Worm (Caenorhabditis elegans) whole organism, early embryonic: ENCODE results near the gene C14C10.2.

Experiments
- B0310.2 ChIP-seq: sonication (generic microtip); optimal IDR thresholded peaks from 2 replicates; lab custom pipeline; 2016; ENCODE audit warnings: mild to moderate bottlenecking, missing genetic modification characterization, missing compliant biosample characterization
- F13C5.2 ChIP-seq: sonication (generic microtip); optimal IDR thresholded peaks from 2 replicates; lab custom pipeline; 2017; ENCODE audit warnings: mild to moderate bottlenecking, missing genetic modification characterization, inconsistent platforms, missing compliant biosample characterization
- aly-1 ChIP-seq: sonication (generic microtip); optimal IDR thresholded peaks from 2 replicates; lab custom pipeline; 2016; ENCODE audit warnings: missing genetic modification characterization, missing compliant biosample characterization
- ama-1 ChIP-seq: fragments of 150-350 bp; optimal IDR thresholded peaks from 2 replicates; lab custom pipeline; 2014
- ceh-13 ChIP-seq: fragments of 200-800 bp; sonication (Bioruptor generic); optimal IDR thresholded peaks from 2 replicates; lab custom pipeline; 2018; ENCODE audit warnings: mild to moderate bottlenecking, missing genetic modification characterization, missing compliant biosample characterization
- ets-7 ChIP-seq: sonication (generic microtip); optimal IDR thresholded peaks from 2 replicates; lab custom pipeline; 2016; ENCODE audit warnings: missing genotype, missing genetic modification characterization, missing compliant biosample characterization
- hmbx-1 ChIP-seq: sonication (generic microtip); optimal IDR thresholded peaks from 2 replicates; lab custom pipeline; 2016; ENCODE audit warnings: mild to moderate bottlenecking, missing genetic modification characterization, missing compliant biosample characterization
- pes-1 ChIP-seq: fragments of 200-800 bp; sonication (Bioruptor generic); IDR thresholded peaks from 2 replicates; pipeline ENCODE4 v1.3.6; 2022; ENCODE audit warnings: missing genetic modification reagents, missing genetic modification characterization, missing compliant biosample characterization
- tbx-11 ChIP-seq: fragments of 200-800 bp; sonication (Bioruptor generic); IDR thresholded peaks from 2 replicates; pipeline ENCODE4 v1.3.6; 2022; ENCODE audit warnings: missing genetic modification characterization, missing compliant biosample characterization

DNA sequence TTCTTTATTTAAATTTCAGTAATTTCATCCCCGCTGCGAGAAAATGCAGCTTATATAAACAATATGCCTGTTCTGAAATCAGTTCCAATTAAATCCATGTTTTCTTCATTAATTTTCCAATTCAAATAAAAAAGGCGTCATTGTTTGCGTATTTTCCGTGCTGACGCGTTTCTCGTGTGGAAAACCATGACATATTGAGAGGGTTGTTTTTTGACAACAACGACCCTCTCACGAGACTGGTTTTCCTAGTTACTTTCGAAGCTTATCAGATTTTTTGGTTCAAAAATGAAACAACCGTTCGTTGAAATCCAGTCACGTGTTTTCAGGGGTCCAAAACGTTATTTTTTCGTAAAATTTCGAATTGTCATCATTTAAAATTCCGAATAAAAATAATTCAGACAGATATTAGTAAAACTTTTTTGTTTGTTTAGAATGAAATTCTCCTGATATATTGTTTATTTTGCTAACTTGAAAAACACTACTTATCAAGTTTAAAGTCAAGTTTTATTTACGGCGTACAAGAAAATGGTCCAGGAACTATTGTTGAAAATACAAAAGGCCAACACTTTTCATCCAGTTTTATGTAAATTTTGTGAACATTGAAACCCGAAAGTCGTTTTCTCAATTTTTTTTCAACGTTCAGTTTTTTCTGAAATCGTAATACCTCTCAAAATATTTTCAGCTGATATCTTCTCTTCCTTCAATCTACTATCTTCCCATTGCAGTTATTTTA is 7.4 kb upstream of the C14C10.2 start, which contains the start of gene C14C10.5:
- TF ChIP-seq ama-1 = no peak
- no peak for TF ChIP-seq hmbx-1 (tag; lab: Kevin White, UChicago)
- TF ChIP-seq aly-1 = no peak
- TF ChIP-seq pes-1 (GFP tag; lab: Robert Waterston, UW) = no peak
- TF ChIP-seq tbx-11 (GFP tag; lab: Robert Waterston, UW) = no peak
- no peak for TF ChIP-seq ceh-13
- TF ChIP-seq ets-7 (tag; lab: Kevin White, UChicago) = no peak
- TF ChIP-seq B0310.2 (tag; lab: Kevin White, UChicago) = no peak
- TF ChIP-seq F13C5.2 (tag; lab: Kevin White, UChicago) = no peak
